Worm (Caenorhabditis elegans) whole organism, young adult: ENCODE results near the gene lin-15B.

ENCODE experiments used
- B0261.1 ChIP-seq: sonication (generic microtip); optimal IDR thresholded peaks from 2 replicates; lab custom pipeline; 2016; ENCODE audit warnings: mild to moderate bottlenecking, missing genetic modification characterization, moderate library complexity, missing compliant biosample characterization
- C17E4.6 ChIP-seq: fragments of 200-800 bp; sonication (Bioruptor generic); IDR thresholded peaks from 2 replicates; pipeline ENCODE4 v1.3.6; 2022; ENCODE audit warnings: missing genetic modification reagents, missing genetic modification characterization, missing compliant biosample characterization
- D2030.7 ChIP-seq: fragments of 200-800 bp; sonication (Bioruptor generic); IDR thresholded peaks from 2 replicates; pipeline ENCODE4 v1.3.6; 2022; ENCODE audit warnings: missing genetic modification reagents, missing genetic modification characterization, missing compliant biosample characterization
- F10E7.11 ChIP-seq: sonication (generic microtip); optimal IDR thresholded peaks from 2 replicates; lab custom pipeline; 2017; ENCODE audit warnings: mild to moderate bottlenecking, missing genetic modification characterization, moderate library complexity, missing compliant biosample characterization
- F22D6.2 ChIP-seq: sonication (generic microtip); optimal IDR thresholded peaks from 2 replicates; lab custom pipeline; 2016; ENCODE audit warnings: mild to moderate bottlenecking, missing genetic modification characterization, missing compliant biosample characterization
- F39B2.1 ChIP-seq: fragments of 200-800 bp; sonication (Bioruptor generic); IDR thresholded peaks from 2 replicates; pipeline ENCODE4 v1.3.6; 2022; ENCODE audit warnings: missing genetic modification reagents, missing genetic modification characterization, missing compliant biosample characterization
- T26A5.8 ChIP-seq: sonication (generic microtip); optimal IDR thresholded peaks from 2 replicates; lab custom pipeline; 2016; ENCODE audit warnings: missing genetic modification characterization, missing compliant biosample characterization
- Y53G8AR.9 ChIP-seq: fragments of 200-800 bp; sonication (Bioruptor generic); conservative IDR thresholded peaks from 2 replicates; pipeline ENCODE4 v1.3.6; 2022; ENCODE audit warnings: missing genetic modification reagents, missing genetic modification characterization, missing compliant biosample characterization
- Y56A3A.18 ChIP-seq: fragments of 200-800 bp; sonication (Bioruptor generic); IDR thresholded peaks from 2 replicates; pipeline ENCODE4 v1.3.6; 2022; ENCODE audit warnings: missing genetic modification reagents, missing genetic modification characterization, missing compliant biosample characterization
- Y67H2A.10 ChIP-seq: fragments of 200-800 bp; sonication (Bioruptor generic); conservative IDR thresholded peaks from 2 replicates; pipeline ENCODE4 v1.3.6; 2022; ENCODE audit warnings: missing genetic modification reagents, missing genetic modification characterization, missing compliant biosample characterization
- Y95B8A.8 ChIP-seq: fragments of 200-800 bp; sonication (Bioruptor generic); IDR thresholded peaks from 2 replicates; pipeline ENCODE4 v1.3.6; 2022; ENCODE audit warnings: missing genetic modification reagents, missing genetic modification characterization, missing compliant biosample characterization
- akir-1 ChIP-seq: fragments of 200-800 bp; sonication (Bioruptor generic); optimal IDR thresholded peaks from 2 replicates; lab custom pipeline; 2018; ENCODE audit warnings: mild to moderate bottlenecking, missing genetic modification characterization, moderate library complexity, missing compliant biosample characterization
- attf-3 ChIP-seq: fragments of 200-800 bp; sonication (Bioruptor generic); conservative IDR thresholded peaks from 2 replicates; pipeline ENCODE4 v1.3.6; 2022; ENCODE audit warnings: missing genetic modification reagents, missing genetic modification characterization, missing compliant biosample characterization
- attf-5 ChIP-seq: fragments of 200-800 bp; sonication (Bioruptor generic); optimal IDR thresholded peaks from 2 replicates; lab custom pipeline; 2018; ENCODE audit warnings: mild to moderate bottlenecking, missing genetic modification characterization, missing compliant biosample characterization
- attf-6 ChIP-seq: fragments of 200-800 bp; sonication (Bioruptor generic); IDR thresholded peaks from 2 replicates; pipeline ENCODE4 v1.3.6; 2022; ENCODE audit warnings: missing genetic modification reagents, missing genetic modification characterization, missing compliant biosample characterization
- bed-2 ChIP-seq: fragments of 200-800 bp; sonication (Bioruptor generic); IDR thresholded peaks from 2 replicates; pipeline ENCODE4 v1.3.6; 2022; ENCODE audit warnings: missing genetic modification reagents, missing genetic modification characterization, missing compliant biosample characterization
- ccch-3 ChIP-seq: fragments of 200-800 bp; sonication (Bioruptor generic); optimal IDR thresholded peaks from 2 replicates; lab custom pipeline; 2018; ENCODE audit warnings: mild to moderate bottlenecking, missing genetic modification characterization, missing compliant biosample characterization
- cebp-2 ChIP-seq: fragments of 200-800 bp; sonication (Bioruptor generic); IDR thresholded peaks from 2 replicates; pipeline ENCODE4 v1.3.6; 2022; ENCODE audit warnings: missing genetic modification characterization, missing compliant biosample characterization
- ceh-79 ChIP-seq: sonication (generic microtip); optimal IDR thresholded peaks from 2 replicates; lab custom pipeline; 2017; ENCODE audit warnings: mild to moderate bottlenecking, missing genetic modification characterization, missing compliant biosample characterization
- dox-1 ChIP-seq: fragments of 200-800 bp; sonication (Bioruptor generic); IDR thresholded peaks from 2 replicates; pipeline ENCODE4 v1.3.6; 2022; ENCODE audit warnings: missing genetic modification reagents, missing genetic modification characterization, missing compliant biosample characterization
- dpff-1 ChIP-seq: sonication (generic microtip); optimal IDR thresholded peaks from 2 replicates; lab custom pipeline; 2017; ENCODE audit warnings: mild to moderate bottlenecking, missing genetic modification characterization, missing compliant biosample characterization
- egl-18 ChIP-seq: fragments of 200-800 bp; sonication (Bioruptor generic); IDR thresholded peaks from 2 replicates; pipeline ENCODE4 v1.3.6; 2022; ENCODE audit warnings: missing genetic modification reagents, missing genetic modification characterization, missing compliant biosample characterization
- ekl-4 ChIP-seq: fragments of 200-800 bp; sonication (Bioruptor generic); IDR thresholded peaks from 2 replicates; pipeline ENCODE4 v1.3.6; 2022; ENCODE audit warnings: missing genetic modification reagents, missing genetic modification characterization, missing compliant biosample characterization
- hmg-1.2 ChIP-seq: fragments of 200-800 bp; sonication (Bioruptor generic); IDR thresholded peaks from 2 replicates; pipeline ENCODE4 v1.3.6; 2022; ENCODE audit warnings: missing genetic modification reagents, missing genetic modification characterization, missing compliant biosample characterization
- hsf-1 ChIP-seq: fragments of 200-800 bp; sonication (Bioruptor generic); IDR thresholded peaks from 2 replicates; pipeline ENCODE4 v1.3.6; 2022; ENCODE audit warnings: missing genetic modification reagents, missing genetic modification characterization, missing compliant biosample characterization
- lir-1 ChIP-seq: fragments of 200-800 bp; sonication (Bioruptor generic); conservative IDR thresholded peaks from 2 replicates; pipeline ENCODE4 v1.3.6; 2022; ENCODE audit warnings: missing genetic modification reagents, missing genetic modification characterization, missing compliant biosample characterization
- lsy-27 ChIP-seq: sonication (generic microtip); optimal IDR thresholded peaks from 2 replicates; lab custom pipeline; 2017; ENCODE audit warnings: missing genetic modification characterization, mild to moderate bottlenecking, missing compliant biosample characterization, antibody characterized with exemption, missing genotype, borderline replicate concordance; ENCODE audit not compliant: insufficient read depth
- madf-10 ChIP-seq: sonication (generic microtip); optimal IDR thresholded peaks from 2 replicates; lab custom pipeline; 2016; ENCODE audit warnings: mild to moderate bottlenecking, missing genetic modification characterization, missing compliant biosample characterization
- madf-8 ChIP-seq: fragments of 200-800 bp; sonication (Bioruptor generic); conservative IDR thresholded peaks from 2 replicates; pipeline ENCODE4 v1.3.6; 2022; ENCODE audit warnings: missing genetic modification reagents, missing genetic modification characterization, missing compliant biosample characterization
- mcd-1 ChIP-seq: fragments of 200-800 bp; sonication (Bioruptor generic); IDR thresholded peaks from 2 replicates; pipeline ENCODE4 v1.3.6; 2022; ENCODE audit warnings: missing genetic modification reagents, missing genetic modification characterization, missing compliant biosample characterization
- mxl-1 ChIP-seq: sonication (generic microtip); optimal IDR thresholded peaks from 2 replicates; lab custom pipeline; 2016; ENCODE audit warnings: missing genetic modification characterization, missing compliant biosample characterization
- nfya-1 ChIP-seq: sonication (generic microtip); optimal IDR thresholded peaks from 2 replicates; lab custom pipeline; 2017; ENCODE audit warnings: antibody characterized with exemption, missing compliant biosample characterization, missing genetic modification characterization, borderline replicate concordance; ENCODE audit not compliant: insufficient read depth
- nhr-120 ChIP-seq: fragments of 200-800 bp; sonication (Bioruptor generic); IDR thresholded peaks from 2 replicates; pipeline ENCODE4 v1.3.6; 2022; ENCODE audit warnings: missing genetic modification characterization, missing compliant biosample characterization
- nhr-80 ChIP-seq: sonication (generic microtip); optimal IDR thresholded peaks from 2 replicates; lab custom pipeline; 2016; ENCODE audit warnings: missing genetic modification characterization, missing compliant biosample characterization
- nhr-90 ChIP-seq: sonication (generic microtip); optimal IDR thresholded peaks from 2 replicates; lab custom pipeline; 2016; ENCODE audit warnings: missing genotype, mild to moderate bottlenecking, missing genetic modification characterization, missing compliant biosample characterization
- pbrm-1 ChIP-seq: fragments of 200-800 bp; sonication (Bioruptor generic); IDR thresholded peaks from 2 replicates; pipeline ENCODE4 v1.3.6; 2022; ENCODE audit warnings: missing genetic modification reagents, missing genetic modification characterization, missing compliant biosample characterization
- pha-4 ChIP-seq: fragments of 150-350 bp; sonication (generic microtip); optimal IDR thresholded peaks from 2 replicates; lab custom pipeline; 2014; ENCODE audit warnings: missing biosample characterization, missing genetic modification reagents, missing genetic modification characterization
- sdz-38 ChIP-seq: sonication (generic microtip); optimal IDR thresholded peaks from 2 replicates; lab custom pipeline; 2016; ENCODE audit warnings: missing genotype, missing genetic modification characterization, missing compliant biosample characterization
- snpc-1.1 ChIP-seq: sonication (generic microtip); optimal IDR thresholded peaks from 2 replicates; lab custom pipeline; 2017; ENCODE audit warnings: missing genetic modification characterization, mild to moderate bottlenecking, missing compliant biosample characterization, antibody characterized with exemption, moderate library complexity, missing genotype, missing genetic modification reagents; ENCODE audit not compliant: insufficient read depth
- snpc-3.4 ChIP-seq: sonication (generic microtip); optimal IDR thresholded peaks from 2 replicates; lab custom pipeline; 2017; ENCODE audit warnings: missing genetic modification characterization, mild to moderate bottlenecking, missing compliant biosample characterization, antibody characterized with exemption, moderate library complexity, missing genotype, missing genetic modification reagents
- somi-1 ChIP-seq: fragments of 200-800 bp; sonication (Bioruptor generic); optimal IDR thresholded peaks from 2 replicates; lab custom pipeline; 2018; ENCODE audit warnings: mild to moderate bottlenecking, missing genetic modification characterization, missing compliant biosample characterization
- tlf-1 ChIP-seq: fragments of 200-800 bp; sonication (Bioruptor generic); optimal IDR thresholded peaks from 2 replicates; lab custom pipeline; 2018; ENCODE audit warnings: mild to moderate bottlenecking, missing genetic modification characterization, missing compliant biosample characterization
- unc-130 ChIP-seq: sonication (generic microtip); optimal IDR thresholded peaks from 2 replicates; lab custom pipeline; 2016; ENCODE audit warnings: missing genetic modification reagents, missing genetic modification characterization, missing compliant biosample characterization
- zfh-2 ChIP-seq: fragments of 200-800 bp; sonication (Bioruptor generic); conservative IDR thresholded peaks from 2 replicates; pipeline ENCODE4 v1.3.6; 2022; ENCODE audit warnings: missing genetic modification reagents, missing genetic modification characterization, missing compliant biosample characterization
- ztf-18 ChIP-seq: sonication (generic microtip); optimal IDR thresholded peaks from 2 replicates; lab custom pipeline; 2016; ENCODE audit warnings: missing genotype, mild to moderate bottlenecking, missing genetic modification characterization, missing compliant biosample characterization

Gene lin-15B

ce11 chrX:15742310-15742709, 16.4 kb downstream of the lin-15B start, which contains the start of gene nhr-255:
nhr-255 (plus strand) TSS chrX:15742610.
- no peak for TF ChIP-seq dpff-1
- TF ChIP-seq lsy-27 = no peak
- TF ChIP-seq ztf-18 (tag; lab: Kevin White, UChicago) = no peak
- TF ChIP-seq pha-4 (tag; lab: Kevin White, UChicago) = no peak
- TF ChIP-seq attf-6 = no peak
- TF ChIP-seq mcd-1 = no peak
- TF ChIP-seq sdz-38 (tag; lab: Kevin White, UChicago) = no peak
- TF ChIP-seq F39B2.1 (GFP tag; lab: Robert Waterston, UW) = no peak
- no peak for TF ChIP-seq Y67H2A.10
- TF ChIP-seq Y95B8A.8 = no peak
- TF ChIP-seq, all 124 proteins: peak for 0

ce11 chrX:15746705-15747104, 20.8 kb downstream of the lin-15B start, which contains the start of gene srxa-9:
srxa-9 (plus strand) TSS chrX:15747005.
- TF ChIP-seq madf-10 (tag; lab: Kevin White, UChicago) (no peak), snpc-1.1 (tag; lab: Kevin White, UChicago) (no peak), hsf-1 (no peak), D2030.7 (GFP tag; lab: Robert Waterston, UW) (no peak), ztf-18 (tag; lab: Kevin White, UChicago) (no peak), lir-1 (GFP tag; lab: Robert Waterston, UW) (no peak), nfya-1 (tag; lab: Kevin White, UChicago) (no peak), nhr-120 (GFP tag; lab: Robert Waterston, UW) (no peak), mxl-1 (tag; lab: Kevin White, UChicago) (no peak), F10E7.11 (tag; lab: Kevin White, UChicago) (no peak), egl-18 (GFP tag; lab: Robert Waterston, UW) (no peak), C17E4.6 (GFP tag; lab: Robert Waterston, UW) (no peak), T26A5.8 (no peak), tlf-1 (GFP tag; lab: Kevin White, UChicago) (no peak)

ce11 chrX:15747814-15748213, 21.9 kb downstream of the lin-15B start:
- peak; percentile 60 for TF ChIP-seq B0261.1
- TF ChIP-seq dpff-1 = no peak
- no peak for TF ChIP-seq ccch-3 (GFP tag; lab: Kevin White, UChicago)
- no peak for TF ChIP-seq bed-2 (GFP tag; lab: Robert Waterston, UW)
- TF ChIP-seq madf-8 (GFP tag; lab: Robert Waterston, UW) = peak; percentile 10; the same call in 1 of the 2 replicates
- peak; percentile 36 for TF ChIP-seq hmg-1.2 (GFP tag; lab: Robert Waterston, UW)
- no peak for TF ChIP-seq pbrm-1 (GFP tag; lab: Robert Waterston, UW)
- no peak for TF ChIP-seq dox-1
- TF ChIP-seq lsy-27 = no peak
- TF ChIP-seq cebp-2 (GFP tag; lab: Robert Waterston, UW) = no peak
- 0 out of 2 replicates have a peak, but pooled peaks have one; percentile 40 for TF ChIP-seq Y56A3A.18 (GFP tag; lab: Robert Waterston, UW)
- no peak for TF ChIP-seq ekl-4 (GFP tag; lab: Robert Waterston, UW)
- TF ChIP-seq somi-1 (GFP tag; lab: Kevin White, UChicago) = no peak
- no peak for TF ChIP-seq attf-5
- no peak for TF ChIP-seq F22D6.2 (tag; lab: Kevin White, UChicago)
- no peak for TF ChIP-seq sdz-38 (tag; lab: Kevin White, UChicago)
- no peak for TF ChIP-seq nhr-90 (tag; lab: Kevin White, UChicago)
- TF ChIP-seq snpc-1.1 (tag; lab: Kevin White, UChicago) = no peak
- TF ChIP-seq zfh-2 = no peak
- TF ChIP-seq mxl-1 (tag; lab: Kevin White, UChicago) = no peak
- no peak for TF ChIP-seq nhr-120 (GFP tag; lab: Robert Waterston, UW)
- no peak for TF ChIP-seq ceh-79 (tag; lab: Kevin White, UChicago)
- no peak for TF ChIP-seq Y53G8AR.9
- no peak for TF ChIP-seq Y67H2A.10
- TF ChIP-seq attf-3 (GFP tag; lab: Robert Waterston, UW) = no peak
- no peak for TF ChIP-seq akir-1 (GFP tag; lab: Kevin White, UChicago)
- no peak for TF ChIP-seq tlf-1 (GFP tag; lab: Kevin White, UChicago)
- no peak for TF ChIP-seq unc-130 (GFP tag; lab: Kevin White, UChicago)
- no peak for TF ChIP-seq nhr-80
- TF ChIP-seq D2030.7 (GFP tag; lab: Robert Waterston, UW) = peak; percentile 36; the same call in 1 of the 2 replicates
- no peak for TF ChIP-seq snpc-3.4
- no peak for TF ChIP-seq ztf-18 (tag; lab: Kevin White, UChicago)
